Worm (Caenorhabditis elegans) whole organism, early embryonic: Measurements from ENCODE around the gene gplb-1.

Experiments
- B0310.2 ChIP-seq: sonication (generic microtip); optimal IDR thresholded peaks from 2 replicates; lab custom pipeline; 2016; ENCODE audit warnings: mild to moderate bottlenecking, missing genetic modification characterization, missing compliant biosample characterization
- F13C5.2 ChIP-seq: sonication (generic microtip); optimal IDR thresholded peaks from 2 replicates; lab custom pipeline; 2017; ENCODE audit warnings: mild to moderate bottlenecking, missing genetic modification characterization, inconsistent platforms, missing compliant biosample characterization
- aly-1 ChIP-seq: sonication (generic microtip); optimal IDR thresholded peaks from 2 replicates; lab custom pipeline; 2016; ENCODE audit warnings: missing genetic modification characterization, missing compliant biosample characterization
- ama-1 ChIP-seq: fragments of 150-350 bp; optimal IDR thresholded peaks from 2 replicates; lab custom pipeline; 2014
- ceh-13 ChIP-seq: fragments of 200-800 bp; sonication (Bioruptor generic); optimal IDR thresholded peaks from 2 replicates; lab custom pipeline; 2018; ENCODE audit warnings: mild to moderate bottlenecking, missing genetic modification characterization, missing compliant biosample characterization
- ceh-36 ChIP-seq: sonication (generic microtip); optimal IDR thresholded peaks from 2 replicates; lab custom pipeline; 2016; ENCODE audit warnings: missing genetic modification characterization, inconsistent platforms, missing compliant biosample characterization
- ets-7 ChIP-seq: sonication (generic microtip); optimal IDR thresholded peaks from 2 replicates; lab custom pipeline; 2016; ENCODE audit warnings: missing genotype, missing genetic modification characterization, missing compliant biosample characterization
- flt-1 ChIP-seq: fragments of 200-800 bp; sonication (Bioruptor generic); IDR thresholded peaks from 2 replicates; pipeline ENCODE4 v1.3.6; 2022; ENCODE audit warnings: missing genetic modification characterization, missing compliant biosample characterization
- hmbx-1 ChIP-seq: sonication (generic microtip); optimal IDR thresholded peaks from 2 replicates; lab custom pipeline; 2016; ENCODE audit warnings: mild to moderate bottlenecking, missing genetic modification characterization, missing compliant biosample characterization
- hmg-4 ChIP-seq: fragments of 200-800 bp; sonication (Bioruptor generic); optimal IDR thresholded peaks from 2 replicates; lab custom pipeline; 2018; ENCODE audit warnings: mild to moderate bottlenecking, missing genetic modification characterization, missing compliant biosample characterization
- hnd-1 ChIP-seq: sonication (generic microtip); optimal IDR thresholded peaks from 2 replicates; lab custom pipeline; 2016; ENCODE audit warnings: missing genetic modification characterization, missing compliant biosample characterization
- pes-1 ChIP-seq: fragments of 200-800 bp; sonication (Bioruptor generic); IDR thresholded peaks from 2 replicates; pipeline ENCODE4 v1.3.6; 2022; ENCODE audit warnings: missing genetic modification reagents, missing genetic modification characterization, missing compliant biosample characterization
- scrt-1 ChIP-seq: fragments of 200-800 bp; sonication (Bioruptor generic); IDR thresholded peaks from 2 replicates; pipeline ENCODE4 v1.3.6; 2022; ENCODE audit warnings: missing genetic modification characterization, missing compliant biosample characterization
- sea-1 ChIP-seq: fragments of 200-800 bp; sonication (Bioruptor generic); conservative IDR thresholded peaks from 2 replicates; pipeline ENCODE4 v1.3.6; 2022; ENCODE audit warnings: missing genetic modification characterization, missing compliant biosample characterization
- tbx-11 ChIP-seq: fragments of 200-800 bp; sonication (Bioruptor generic); IDR thresholded peaks from 2 replicates; pipeline ENCODE4 v1.3.6; 2022; ENCODE audit warnings: missing genetic modification characterization, missing compliant biosample characterization
- tbx-37 ChIP-seq: fragments of 200-800 bp; sonication (Bioruptor generic); conservative IDR thresholded peaks from 2 replicates; pipeline ENCODE4 v1.3.6; 2022; ENCODE audit warnings: missing genetic modification reagents, missing genetic modification characterization, missing compliant biosample characterization
- tra-4 ChIP-seq: sonication (generic microtip); optimal IDR thresholded peaks from 2 replicates; lab custom pipeline; 2017; ENCODE audit warnings: missing genetic modification characterization, missing compliant biosample characterization

The gplb-1 gene

DNA sequence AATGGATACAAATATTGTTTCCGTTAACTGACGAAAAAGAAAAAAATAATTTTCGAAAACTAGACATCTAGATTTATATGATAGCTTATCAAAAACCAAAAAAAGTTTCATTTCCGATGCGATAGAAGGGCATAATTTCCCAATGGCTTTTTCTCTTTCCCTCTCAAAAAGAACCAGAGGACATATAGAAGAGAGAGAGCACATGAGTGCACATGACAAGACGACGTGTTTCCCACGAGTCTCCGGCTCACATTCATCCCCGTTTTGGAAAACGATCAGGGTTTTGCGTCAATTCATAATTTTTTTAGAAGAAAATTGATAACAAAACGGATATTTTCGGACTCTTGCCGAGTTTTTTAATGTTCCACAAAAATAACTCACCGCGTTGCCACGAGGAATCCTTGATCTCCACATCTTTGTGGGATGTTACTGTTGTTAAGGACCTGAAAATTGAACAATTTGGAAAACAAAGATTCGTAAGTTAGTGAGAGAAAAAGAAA, 26.6 kb downstream of the gplb-1 start, which contains the start of gene lmd-3:
Gene lmd-3, minus strand, starts transcription at position 450 of the 500 bp plus-strand sequence.
- TF ChIP-seq tra-4 (tag; lab: Kevin White, UChicago), result no peak
- no peak for TF ChIP-seq hnd-1 (tag; lab: Kevin White, UChicago)
- TF ChIP-seq hmbx-1 (tag; lab: Kevin White, UChicago), result no peak
- TF ChIP-seq ama-1 (lab: Kevin White, UChicago), result no peak
- TF ChIP-seq tbx-37, result no peak
- no peak for TF ChIP-seq pes-1 (GFP tag; lab: Robert Waterston, UW)
- TF ChIP-seq ets-7 (tag; lab: Kevin White, UChicago), result no peak
- TF ChIP-seq tbx-11, result no peak
- TF ChIP-seq F13C5.2 (tag; lab: Kevin White, UChicago), result no peak
- TF ChIP-seq ceh-36 (tag; lab: Kevin White, UChicago), result no peak
- TF ChIP-seq B0310.2 (tag; lab: Kevin White, UChicago), result no peak
- TF ChIP-seq hmg-4 (GFP tag; lab: Kevin White, UChicago), result no peak
- TF ChIP-seq sea-1 (GFP tag; lab: Robert Waterston, UW), result no peak
- TF ChIP-seq scrt-1 (GFP tag; lab: Robert Waterston, UW), result no peak
- TF ChIP-seq ceh-13 (GFP tag; lab: Kevin White, UChicago), result no peak
- no peak for TF ChIP-seq aly-1 (tag; lab: Kevin White, UChicago)
- no peak for TF ChIP-seq flt-1

ce11 chrV:8437358-8437757, 33.7 kb downstream of the gplb-1 start:
- TF ChIP-seq flt-1 (no peak), sea-1 (GFP tag; lab: Robert Waterston, UW) (no peak), pes-1 (GFP tag; lab: Robert Waterston, UW) (no peak), B0310.2 (tag; lab: Kevin White, UChicago) (no peak), F13C5.2 (tag; lab: Kevin White, UChicago) (no peak), ceh-36 (tag; lab: Kevin White, UChicago) (no peak), ceh-13 (GFP tag; lab: Kevin White, UChicago) (no peak), aly-1 (tag; lab: Kevin White, UChicago) (no peak), scrt-1 (GFP tag; lab: Robert Waterston, UW) (no peak), ets-7 (tag; lab: Kevin White, UChicago) (no peak), tbx-11 (no peak), hmbx-1 (tag; lab: Kevin White, UChicago) (no peak), ama-1 (lab: Kevin White, UChicago) (no peak), hnd-1 (tag; lab: Kevin White, UChicago) (no peak), tbx-37 (no peak), tra-4 (tag; lab: Kevin White, UChicago) (no peak), hmg-4 (GFP tag; lab: Kevin White, UChicago) (no peak)

DNA sequence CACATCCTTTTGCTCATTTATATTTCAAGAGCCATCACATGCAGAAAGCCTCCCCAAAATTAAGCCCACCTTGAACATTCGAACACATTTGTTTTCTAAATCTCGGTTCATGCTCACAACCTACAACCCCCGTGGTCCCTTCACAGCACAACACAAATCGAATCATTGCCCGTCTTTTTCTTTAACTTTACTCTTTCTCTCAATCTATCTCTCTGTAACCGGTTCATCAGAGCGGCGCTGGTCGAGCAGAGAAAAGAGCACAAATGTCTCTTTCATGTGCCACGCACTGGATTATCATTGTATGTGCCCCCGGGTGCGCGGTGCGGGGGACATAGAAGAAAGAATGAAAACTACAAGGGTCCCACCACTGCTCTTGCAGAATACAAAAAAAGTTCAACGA, 35.8 kb downstream of the gplb-1 start:
- TF ChIP-seq scrt-1 (GFP tag; lab: Robert Waterston, UW) (no peak), tbx-37 (no peak), tbx-11 (no peak), flt-1 (no peak), ceh-13 (GFP tag; lab: Kevin White, UChicago) (no peak)

DNA sequence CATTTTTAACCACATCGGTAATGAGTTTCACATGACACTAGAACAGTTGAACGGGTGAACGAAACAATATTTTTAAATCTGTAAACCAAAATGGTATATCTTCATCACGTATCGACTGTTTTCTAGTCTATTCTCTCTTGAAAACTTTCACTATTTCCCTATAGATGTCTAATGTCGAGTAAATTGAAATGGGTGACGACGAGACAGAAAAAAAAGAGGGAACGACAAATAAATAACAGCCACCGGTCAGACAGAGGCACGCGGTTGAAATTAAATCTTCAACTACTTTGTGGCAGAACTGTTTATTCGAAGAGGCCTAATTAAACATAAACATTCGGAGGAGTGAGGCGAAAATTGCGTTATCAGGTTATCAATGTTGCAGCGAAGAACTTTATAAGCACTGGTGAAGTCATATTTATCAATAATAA, 36.6 kb downstream of the gplb-1 start:
- TF ChIP-seq ceh-36 (tag; lab: Kevin White, UChicago) (no peak), B0310.2 (tag; lab: Kevin White, UChicago) (no peak), pes-1 (GFP tag; lab: Robert Waterston, UW) (no peak), flt-1 (no peak), tra-4 (tag; lab: Kevin White, UChicago) (no peak), F13C5.2 (tag; lab: Kevin White, UChicago) (no peak), hnd-1 (tag; lab: Kevin White, UChicago) (no peak), ets-7 (tag; lab: Kevin White, UChicago) (no peak), hmg-4 (GFP tag; lab: Kevin White, UChicago) (no peak), hmbx-1 (tag; lab: Kevin White, UChicago) (no peak), ama-1 (lab: Kevin White, UChicago) (no peak), sea-1 (GFP tag; lab: Robert Waterston, UW) (no peak)

ce11 chrV:8431295-8431694, 39.7 kb downstream of the gplb-1 start:
- TF ChIP-seq flt-1, result peak; percentile 80
- TF ChIP-seq sea-1 (GFP tag; lab: Robert Waterston, UW), result peak; percentile 80
- peak; percentile 60 for TF ChIP-seq tbx-37
- TF ChIP-seq pes-1 (GFP tag; lab: Robert Waterston, UW), result peak; percentile 86
- peak; percentile 84 for TF ChIP-seq scrt-1 (GFP tag; lab: Robert Waterston, UW)
- TF ChIP-seq tbx-11, result peak; percentile 75

ce11 chrV:8428585-8429414, 42.2 kb downstream of the gplb-1 start:
- no peak for TF ChIP-seq F13C5.2 (tag; lab: Kevin White, UChicago)
- TF ChIP-seq tra-4 (tag; lab: Kevin White, UChicago), result no peak
- no peak for TF ChIP-seq ama-1 (lab: Kevin White, UChicago)
- no peak for TF ChIP-seq B0310.2 (tag; lab: Kevin White, UChicago)
- TF ChIP-seq ceh-13 (GFP tag; lab: Kevin White, UChicago), result no peak
- TF ChIP-seq ceh-36 (tag; lab: Kevin White, UChicago), result no peak
- no peak for TF ChIP-seq tbx-11
- no peak for TF ChIP-seq hmg-4 (GFP tag; lab: Kevin White, UChicago)
- TF ChIP-seq scrt-1 (GFP tag; lab: Robert Waterston, UW), result no peak
- no peak for TF ChIP-seq hmbx-1 (tag; lab: Kevin White, UChicago)
- TF ChIP-seq aly-1 (tag; lab: Kevin White, UChicago), result no peak
- no peak for TF ChIP-seq sea-1 (GFP tag; lab: Robert Waterston, UW)
- TF ChIP-seq tbx-37, result no peak
- no peak for TF ChIP-seq hnd-1 (tag; lab: Kevin White, UChicago)
- no peak for TF ChIP-seq pes-1 (GFP tag; lab: Robert Waterston, UW)
- no peak for TF ChIP-seq ets-7 (tag; lab: Kevin White, UChicago)
- no peak for TF ChIP-seq flt-1
